Worm (Caenorhabditis elegans): Measurements from ENCODE around the gene ZC53.22.

The ZC53.22 gene

DNA sequence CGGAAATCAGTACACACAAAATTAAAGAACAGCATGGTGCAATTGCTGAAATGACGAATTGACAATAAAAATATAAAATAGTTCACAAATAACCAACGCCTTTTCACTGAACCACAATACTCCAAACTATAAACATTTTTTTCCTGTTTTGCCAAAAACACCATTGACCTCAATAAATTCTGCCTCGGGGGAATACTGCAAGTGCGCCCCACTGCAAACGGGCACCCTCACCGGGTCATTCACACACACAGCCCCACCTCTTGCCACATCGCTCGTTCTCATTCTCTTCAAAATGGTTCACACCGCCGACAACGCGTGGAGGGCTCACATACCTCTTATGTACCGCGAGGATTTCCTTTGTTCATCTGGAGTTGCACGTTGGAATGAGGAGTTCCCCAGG lies 7.2 kb downstream of the ZC53.22 start, which contains the start of gene rgs-9:
Gene rgs-9 (plus strand): TSS at position 237 of the 400 bp plus-strand sequence.
- no peak for TF ChIP-seq saeg-2 (GFP tag; IDR thresholded peaks at IDR 0.05)
- peak in 1 of 2 experiments; percentile 51 for TF ChIP-seq unc-62 (GFP tag; optimal IDR thresholded peaks at IDR 0.05 in 1 of 2)
- TF ChIP-seq unc-62 (tag; optimal IDR thresholded peaks at IDR 0.05): no peak

DNA sequence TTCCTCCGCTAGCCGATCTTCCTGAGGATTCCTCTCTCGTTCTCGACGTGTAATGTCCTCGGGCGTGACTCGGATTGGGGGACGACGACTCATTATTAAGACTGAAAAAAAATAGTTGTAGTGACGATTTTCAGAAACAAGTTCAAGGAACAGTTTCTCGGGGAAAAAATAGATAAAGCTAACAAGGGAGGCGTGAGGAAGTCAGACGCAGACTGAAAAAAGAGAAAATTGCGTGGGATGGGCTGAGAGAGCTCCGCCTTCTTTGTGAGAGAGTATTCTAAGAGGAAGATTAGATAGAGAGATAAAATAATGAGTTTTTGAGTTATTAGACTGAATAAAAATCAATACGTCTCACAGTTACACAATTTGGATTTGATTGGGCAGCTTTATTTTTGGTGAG lies 8.9 kb downstream of the ZC53.22 start, which contains the start of gene ZC53.1:
Gene ZC53.1 (minus strand): TSS at position 101 of the 400 bp plus-strand sequence.
- TF ChIP-seq ceh-44 (GFP tag; IDR thresholded peaks at IDR 0.05) (no peak), dmd-6 (GFP tag; IDR thresholded peaks at IDR 0.05) (no peak), lin-38 (GFP tag; IDR thresholded peaks at IDR 0.05) (no peak), pha-4 (GFP tag; IDR thresholded peaks at IDR 0.05) (no peak), pha-4 (tag; optimal IDR thresholded peaks at IDR 0.05) (no peak), nhr-10 (tag; optimal IDR thresholded peaks at IDR 0.05) (no peak), F26F4.8 (GFP tag; conservative IDR thresholded peaks at IDR 0.05) (no peak), F49E8.2 (tag; optimal IDR thresholded peaks at IDR 0.05; ENCODE audit: borderline replicate concordance) (no peak), dmd-8 (GFP tag; IDR thresholded peaks at IDR 0.05) (no peak), unc-62 (GFP tag; optimal IDR thresholded peaks at IDR 0.05 in 1 of 2) (no peak), unc-62 (tag; optimal IDR thresholded peaks at IDR 0.05) (no peak), dve-1 (tag; optimal IDR thresholded peaks at IDR 0.05; ENCODE audit: insufficient read depth) (no peak), dpl-1 (GFP tag; optimal IDR thresholded peaks at IDR 0.05) (no peak), ama-1 (optimal IDR thresholded peaks at IDR 0.05) (no peak), ceh-62 (tag; optimal IDR thresholded peaks at IDR 0.05) (no peak), ceh-20 (GFP tag; IDR thresholded peaks at IDR 0.05) (no peak)

DNA sequence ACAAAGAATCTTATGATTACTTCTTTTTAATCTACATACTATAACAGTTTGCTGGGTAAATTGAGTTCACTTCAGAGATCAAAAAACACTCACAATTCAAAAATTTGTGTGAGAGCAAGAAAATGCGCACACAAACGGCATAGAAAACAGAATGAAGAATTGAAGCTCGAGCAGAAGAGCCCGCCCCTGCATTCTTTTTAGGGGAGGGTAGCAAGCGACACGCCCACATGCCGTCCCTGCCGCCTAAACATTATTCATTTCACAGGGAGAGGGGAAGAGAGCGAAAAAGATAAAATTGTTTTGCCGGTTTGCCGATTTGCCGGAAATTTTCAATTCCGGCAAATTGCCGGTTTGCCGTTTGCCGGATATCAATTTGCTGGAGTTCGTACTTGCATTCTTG lies 12.8 kb downstream of the ZC53.22 start:
- TF ChIP-seq nhr-6 (tag; optimal IDR thresholded peaks at IDR 0.05) (no peak), mdl-1 (tag; optimal IDR thresholded peaks at IDR 0.05) (peak; percentile 23 to 52), ceh-28 (tag; optimal IDR thresholded peaks at IDR 0.05) (no peak), lin-15B (tag; optimal IDR thresholded peaks at IDR 0.05) (no peak), ceh-62 (tag; optimal IDR thresholded peaks at IDR 0.05) (no peak), gei-8 (GFP tag; optimal IDR thresholded peaks at IDR 0.05) (no peak), unc-39 (tag; optimal IDR thresholded peaks at IDR 0.05) (no peak), lin-39 (tag; optimal IDR thresholded peaks at IDR 0.05) (peak; percentile 20), mes-2 (tag; optimal IDR thresholded peaks at IDR 0.05; ENCODE audit: poor library complexity, severe bottlenecking) (peak; percentile 94), nhr-10 (tag; optimal IDR thresholded peaks at IDR 0.05) (peak; percentile 54), T20F7.1 (GFP tag; optimal IDR thresholded peaks at IDR 0.05) (no peak), nhr-237 (tag; optimal IDR thresholded peaks at IDR 0.05) (peak; percentile 44), Y75B8A.6 (GFP tag; IDR thresholded peaks at IDR 0.05) (0 out of 2 replicates have a peak, but pooled peaks have one; percentile 46), Y5F2A.4 (GFP tag; optimal IDR thresholded peaks at IDR 0.05) (peak; percentile 61), duxl-1 (tag; optimal IDR thresholded peaks at IDR 0.05; ENCODE audit: poor library complexity) (peak; percentile 98), ces-1 (GFP tag; optimal IDR thresholded peaks at IDR 0.05) (peak; percentile 57), nhr-77 (tag; optimal IDR thresholded peaks at IDR 0.05) (peak; percentile 71), ceh-20 (GFP tag; IDR thresholded peaks at IDR 0.05) (peak; percentile 92), snpc-1.2 (GFP tag; IDR thresholded peaks at IDR 0.05) (no peak), egl-27 (tag; optimal IDR thresholded peaks at IDR 0.05) (no peak), jun-1 (tag; optimal IDR thresholded peaks at IDR 0.05) (peak; percentile 79), lsy-2 (tag; optimal IDR thresholded peaks at IDR 0.05) (peak in 1 of 2 experiments; percentile 81), daf-8 (GFP tag; IDR thresholded peaks at IDR 0.05) (no peak), sdz-12 (GFP tag; optimal IDR thresholded peaks at IDR 0.05) (no peak), lin-1 (GFP tag; IDR thresholded peaks at IDR 0.05) (peak; percentile 80), madf-9 (GFP tag; conservative IDR thresholded peaks at IDR 0.05) (peak; percentile 87), dmd-8 (GFP tag; IDR thresholded peaks at IDR 0.05) (no peak), nhr-28 (tag; optimal IDR thresholded peaks at IDR 0.05) (peak; percentile 25), nhr-42 (GFP tag; IDR thresholded peaks at IDR 0.05) (peak; percentile 96), hif-1 (tag; optimal IDR thresholded peaks at IDR 0.05) (peak; percentile 35 to 57), spr-1 (tag; optimal IDR thresholded peaks at IDR 0.05) (peak; percentile 83), lin-29 (GFP tag; IDR thresholded peaks at IDR 0.05) (peak; percentile 89), F49E8.2 (tag; optimal IDR thresholded peaks at IDR 0.05; ENCODE audit: borderline replicate concordance) (no peak), lin-13 (GFP tag; optimal IDR thresholded peaks at IDR 0.05) (peak; percentile 54), F37D6.2 (tag; optimal IDR thresholded peaks at IDR 0.05) (peak; percentile 95), aly-2 (tag; optimal IDR thresholded peaks at IDR 0.05) (no peak)

All from whole organism, L4 larva.